Worm (Caenorhabditis elegans) whole organism, L4 larva: Measurements from ENCODE around the gene F41C3.7.
A peak's percentile ranks its signal among the peaks of the same experiment; 100 is the strongest.

Experiments used
- R02D3.7 ChIP-seq: fragments of 150-350 bp; sonication (generic microtip); optimal IDR thresholded peaks from 3 replicates; lab custom pipeline; 2014; ENCODE audit warnings: missing biosample characterization, missing genetic modification characterization
- ZK337.2 ChIP-seq: fragments of 200-800 bp; sonication (Bioruptor generic); IDR thresholded peaks from 2 replicates; pipeline ENCODE4 v1.3.6; 2022; ENCODE audit warnings: missing genetic modification reagents, missing genetic modification characterization, missing compliant biosample characterization
- aly-2 ChIP-seq: sonication (generic microtip); optimal IDR thresholded peaks from 2 replicates; lab custom pipeline; 2018; ENCODE audit warnings: missing biosample characterization, missing genetic modification characterization
- ceh-82 ChIP-seq: sonication (generic microtip); optimal IDR thresholded peaks from 2 replicates; lab custom pipeline; 2017; ENCODE audit warnings: missing biosample characterization, missing genetic modification characterization
- dve-1 ChIP-seq: sonication (generic microtip); optimal IDR thresholded peaks from 2 replicates; lab custom pipeline; 2017; ENCODE audit warnings: antibody characterized with exemption, mild to moderate bottlenecking, missing genetic modification characterization, missing compliant biosample characterization; ENCODE audit not compliant: insufficient read depth
- lin-29 ChIP-seq: fragments of 200-800 bp; sonication (Bioruptor generic); IDR thresholded peaks from 2 replicates; pipeline ENCODE4 v1.3.6; 2022; ENCODE audit warnings: missing genetic modification reagents, missing genetic modification characterization, missing compliant biosample characterization
- lin-39 ChIP-seq: fragments of 150-350 bp; optimal IDR thresholded peaks from 2 replicates; lab custom pipeline; 2014; ENCODE audit warnings: missing biosample characterization, missing genetic modification reagents, missing genetic modification characterization
- lsy-2 ChIP-seq, 2 experiments: fragments of 150-350 bp in 1 of 2; sonication (generic microtip) in 1 of 2; optimal IDR thresholded peaks; 2 replicates each; lab custom pipeline; 2014 to 2017; ENCODE audit warnings: missing biosample characterization in 2 of 2, missing genetic modification characterization in 2 of 2
- mdl-1 ChIP-seq, 2 experiments: fragments of 150-350 bp in 1 of 2; sonication (generic microtip) in 1 of 2; optimal IDR thresholded peaks; 2 replicates each; lab custom pipeline; 2014 to 2017; ENCODE audit warnings: missing biosample characterization in 2 of 2, missing genetic modification characterization in 2 of 2
- nhr-48 ChIP-seq: sonication (generic microtip); optimal IDR thresholded peaks from 2 replicates; lab custom pipeline; 2016; ENCODE audit warnings: mild to moderate bottlenecking, missing genetic modification characterization, missing compliant biosample characterization
- snpc-4 ChIP-seq: fragments of 150-350 bp; optimal IDR thresholded peaks from 2 replicates; lab custom pipeline; 2014; ENCODE audit warnings: missing biosample characterization, missing genetic modification characterization
- vab-7 ChIP-seq: fragments of 200-800 bp; sonication (Bioruptor generic); IDR thresholded peaks from 2 replicates; pipeline ENCODE4 v1.3.6; 2022; ENCODE audit warnings: missing genetic modification reagents, missing genetic modification characterization, missing compliant biosample characterization
- zag-1 ChIP-seq: fragments of 150-350 bp; optimal IDR thresholded peaks from 2 replicates; lab custom pipeline; 2014; ENCODE audit warnings: missing biosample characterization, missing genetic modification characterization
- zfp-3 ChIP-seq: fragments of 200-800 bp; sonication (Bioruptor generic); conservative IDR thresholded peaks from 2 replicates; pipeline ENCODE4 v1.3.6; 2022; ENCODE audit warnings: missing genetic modification reagents, missing genetic modification characterization, missing compliant biosample characterization

- TF ChIP-seq lsy-2 (tag; optimal IDR thresholded peaks at IDR 0.05; lab: Kevin White, UChicago), result no peak
- no peak for TF ChIP-seq snpc-4 (tag; lab: Kevin White, UChicago)
- no peak for TF ChIP-seq lin-29
- no peak for TF ChIP-seq lin-39
- TF ChIP-seq dve-1, result peak; percentile 91
- no peak for TF ChIP-seq zfp-3
- TF ChIP-seq vab-7 (GFP tag; lab: Robert Waterston, UW), result no peak
- no peak for TF ChIP-seq ZK337.2 (GFP tag; lab: Robert Waterston, UW)
- TF ChIP-seq zag-1, result no peak
- TF ChIP-seq aly-2, result no peak
- no peak for TF ChIP-seq ceh-82 (tag; lab: Kevin White, UChicago)
- TF ChIP-seq R02D3.7, result no peak
- TF ChIP-seq nhr-48 (tag; lab: Kevin White, UChicago), result peak; percentile 34
- peak in 1 of 2 experiments; percentile 13 for TF ChIP-seq mdl-1 (tag; optimal IDR thresholded peaks at IDR 0.05; lab: Kevin White, UChicago)
Measured at ce11 chrII:4769886-4770285, 40.1 kb downstream of the F41C3.7 start.
